Worm (Caenorhabditis elegans) whole organism, midembryonic: ENCODE results near the gene rgs-2.

Experiments
- cog-1 ChIP-seq: sonication (generic microtip); optimal IDR thresholded peaks from 2 replicates; lab custom pipeline; 2016; ENCODE audit warnings: missing genetic modification characterization, missing compliant biosample characterization
- ref-1 ChIP-seq: fragments of 200-800 bp; sonication (Bioruptor generic); conservative IDR thresholded peaks from 2 replicates; pipeline ENCODE4 v1.3.6; 2022; ENCODE audit warnings: missing genetic modification reagents, missing genetic modification characterization, missing compliant biosample characterization
- tab-1 ChIP-seq: fragments of 200-800 bp; sonication (Bioruptor generic); IDR thresholded peaks from 2 replicates; pipeline ENCODE4 v1.3.6; 2022; ENCODE audit warnings: missing genetic modification characterization, missing compliant biosample characterization

ce11 chrX:12679603-12680002 lies 32.9 kb upstream of the rgs-2 start:
- TF ChIP-seq cog-1 (tag; lab: Kevin White, UChicago) (no peak), tab-1 (GFP tag; lab: Robert Waterston, UW) (no peak), ref-1 (GFP tag; lab: Robert Waterston, UW) (no peak)
